Worm (Caenorhabditis elegans): ENCODE results near the gene C23H4.6.

The C23H4.6 gene

ce11 chrX:12205478-12206059, 29.8 kb upstream of the C23H4.6 start (continued):
- peak in 1 of 2 experiments; percentile 34 for TF ChIP-seq egl-27 (tag; optimal IDR thresholded peaks at IDR 0.05)
- TF ChIP-seq lin-35 (GFP tag; optimal IDR thresholded peaks at IDR 0.05): peak in 1 of 2 experiments; percentile 16
- TF ChIP-seq lin-14 (GFP tag; optimal IDR thresholded peaks at IDR 0.05): peak; percentile 94
- peak; percentile 11 for TF ChIP-seq sox-4 (tag; optimal IDR thresholded peaks at IDR 0.05)
- TF ChIP-seq nhr-71 (tag; optimal IDR thresholded peaks at IDR 0.05): peak; percentile 75
- TF ChIP-seq egl-13 (tag; optimal IDR thresholded peaks at IDR 0.05): peak; percentile 67
- peak; percentile 75 for TF ChIP-seq fkh-10 (GFP tag; optimal IDR thresholded peaks at IDR 0.05)
- peak; percentile 4 for TF ChIP-seq zag-1 (tag; optimal IDR thresholded peaks at IDR 0.05)
- no peak for TF ChIP-seq dpl-1 (GFP tag; optimal IDR thresholded peaks at IDR 0.05)
- peak; percentile 86 for TF ChIP-seq unc-86 (tag; optimal IDR thresholded peaks at IDR 0.05)
- peak; percentile 50 for TF ChIP-seq dsc-1 (tag; optimal IDR thresholded peaks at IDR 0.05)

ce11 chrX:12207078-12207477, 28.3 kb upstream of the C23H4.6 start:
- peak; percentile 25 for TF ChIP-seq egl-13 (tag; optimal IDR thresholded peaks at IDR 0.05)
- no peak for TF ChIP-seq C34B4.2 (tag; optimal IDR thresholded peaks at IDR 0.05)
- TF ChIP-seq dsc-1 (tag; optimal IDR thresholded peaks at IDR 0.05): peak; percentile 82
- TF ChIP-seq unc-30 (tag; optimal IDR thresholded peaks at IDR 0.05): no peak
- TF ChIP-seq alr-1 (tag; optimal IDR thresholded peaks at IDR 0.05; ENCODE audit: borderline replicate concordance): no peak
- peak; percentile 34 for TF ChIP-seq nhr-71 (tag; optimal IDR thresholded peaks at IDR 0.05)
- TF ChIP-seq hlh-17 (GFP tag; optimal IDR thresholded peaks at IDR 0.05; ENCODE audit: borderline replicate concordance): no peak
- no peak for TF ChIP-seq dpl-1 (GFP tag; optimal IDR thresholded peaks at IDR 0.05)
- TF ChIP-seq zip-4 (GFP tag; optimal IDR thresholded peaks at IDR 0.05): peak; percentile 10
- TF ChIP-seq nhr-47 (tag; optimal IDR thresholded peaks at IDR 0.05): no peak
- peak; percentile 74 for TF ChIP-seq fkh-8 (tag; optimal IDR thresholded peaks at IDR 0.05)
- no peak for TF ChIP-seq C16A3.4 (tag; optimal IDR thresholded peaks at IDR 0.05)
- TF ChIP-seq swsn-7 (tag; optimal IDR thresholded peaks at IDR 0.05): peak; percentile 5
- TF ChIP-seq sup-37 (GFP tag; optimal IDR thresholded peaks at IDR 0.05): no peak
- peak; percentile 58 for TF ChIP-seq lin-14 (GFP tag; optimal IDR thresholded peaks at IDR 0.05)
- TF ChIP-seq ceh-8 (GFP tag; optimal IDR thresholded peaks at IDR 0.05): peak; percentile 11
- no peak for TF ChIP-seq isw-1 (GFP tag; IDR thresholded peaks at IDR 0.05)
- no peak for TF ChIP-seq ceh-88 (GFP tag; IDR thresholded peaks at IDR 0.05)
- TF ChIP-seq nhr-11 (tag; optimal IDR thresholded peaks at IDR 0.05): peak; percentile 26

ce11 chrX:12210145-12211032, 25.0 kb upstream of the C23H4.6 start:
- peak; percentile 19 for TF ChIP-seq elt-2 (tag; optimal IDR thresholded peaks at IDR 0.05)
- no peak for TF ChIP-seq ets-5 (GFP tag; IDR thresholded peaks at IDR 0.05)
- TF ChIP-seq Y116A8C.19 (tag; optimal IDR thresholded peaks at IDR 0.05; ENCODE audit: borderline replicate concordance): no peak
- TF ChIP-seq lir-3 (tag; optimal IDR thresholded peaks at IDR 0.05; ENCODE audit: poor library complexity): no peak
- no peak for TF ChIP-seq unc-62 (GFP tag; optimal IDR thresholded peaks at IDR 0.05)
- no peak for TF ChIP-seq ceh-88 (GFP tag; IDR thresholded peaks at IDR 0.05)
- no peak for TF ChIP-seq ces-1 (GFP tag; optimal IDR thresholded peaks at IDR 0.05)
- no peak for TF ChIP-seq sptf-1 (tag; optimal IDR thresholded peaks at IDR 0.05)
- TF ChIP-seq C16A3.4 (tag; optimal IDR thresholded peaks at IDR 0.05): no peak
- no peak for TF ChIP-seq mdl-1 (tag; optimal IDR thresholded peaks at IDR 0.05)
- peak; percentile 61 for TF ChIP-seq nhr-71 (tag; optimal IDR thresholded peaks at IDR 0.05)
- TF ChIP-seq vab-15 (tag; optimal IDR thresholded peaks at IDR 0.05): peak; percentile 21
- no peak for TF ChIP-seq efl-1 (optimal IDR thresholded peaks at IDR 0.05)
- peak in 1 of 2 experiments; percentile 59 for TF ChIP-seq efl-1 (GFP tag; optimal IDR thresholded peaks at IDR 0.05 in 1 of 2)
- TF ChIP-seq pax-3 (tag; optimal IDR thresholded peaks at IDR 0.05): no peak
- TF ChIP-seq sup-37 (GFP tag; optimal IDR thresholded peaks at IDR 0.05): no peak
- no peak for TF ChIP-seq C04F5.9 (tag; optimal IDR thresholded peaks at IDR 0.05)
- TF ChIP-seq mep-1 (tag; optimal IDR thresholded peaks at IDR 0.05): no peak
- TF ChIP-seq swsn-7 (tag; optimal IDR thresholded peaks at IDR 0.05): no peak
- no peak for TF ChIP-seq fkh-10 (GFP tag; optimal IDR thresholded peaks at IDR 0.05)
- peak; percentile 25 for TF ChIP-seq pqm-1 (tag; optimal IDR thresholded peaks at IDR 0.05)
- no peak for TF ChIP-seq ztf-4 (tag; optimal IDR thresholded peaks at IDR 0.05)
- TF ChIP-seq nhr-77 (tag; optimal IDR thresholded peaks at IDR 0.05): no peak
- TF ChIP-seq tbx-2 (tag; optimal IDR thresholded peaks at IDR 0.05): no peak
- no peak for TF ChIP-seq ceh-8 (GFP tag; optimal IDR thresholded peaks at IDR 0.05)
- TF ChIP-seq C34B4.2 (tag; optimal IDR thresholded peaks at IDR 0.05): no peak
- TF ChIP-seq mef-2 (tag; optimal IDR thresholded peaks at IDR 0.05): no peak
- TF ChIP-seq fkh-4 (tag; optimal IDR thresholded peaks at IDR 0.05; ENCODE audit: borderline replicate concordance): no peak

All from whole organism, L1 larva.